Worm (Caenorhabditis elegans): ENCODE data around the gene T01B7.13.

ce11 chrII:8695783-8696182, 19.4 kb upstream of the T01B7.13 start, which contains the start of gene C34C6.10:
- TF ChIP-seq ces-1 (GFP tag; optimal IDR thresholded peaks at IDR 0.05), result no peak
- no peak for TF ChIP-seq dmd-9 (GFP tag; IDR thresholded peaks at IDR 0.05)
- no peak for TF ChIP-seq skn-1 (tag; optimal IDR thresholded peaks at IDR 0.05)
- TF ChIP-seq nhr-77 (tag; optimal IDR thresholded peaks at IDR 0.05), result no peak
- no peak for TF ChIP-seq dmd-6 (GFP tag; IDR thresholded peaks at IDR 0.05)
- TF ChIP-seq nhr-76 (tag; optimal IDR thresholded peaks at IDR 0.05), result no peak
- TF ChIP-seq R02D3.7 (tag; optimal IDR thresholded peaks at IDR 0.05), result no peak
- no peak for TF ChIP-seq ceh-20 (GFP tag; IDR thresholded peaks at IDR 0.05)

All from whole organism, L4 larva.